Worm (Caenorhabditis elegans) whole organism, L2 larva: Measurements from ENCODE around the gene ubxn-6.

Experiments used
- C34F6.9 ChIP-seq: fragments of 150-350 bp; optimal IDR thresholded peaks from 2 replicates; lab custom pipeline; 2014; ENCODE audit warnings: missing biosample characterization, missing genetic modification characterization
- F13H6.1 ChIP-seq: sonication (generic microtip); optimal IDR thresholded peaks from 2 replicates; lab custom pipeline; 2016; ENCODE audit warnings: missing genetic modification characterization, missing compliant biosample characterization
- R02D3.7 ChIP-seq: fragments of 150-350 bp; optimal IDR thresholded peaks from 2 replicates; lab custom pipeline; 2014; ENCODE audit warnings: missing biosample characterization, missing genetic modification characterization
- Y55F3AM.14 ChIP-seq: fragments of 200-800 bp; sonication (Bioruptor generic); optimal IDR thresholded peaks from 2 replicates; lab custom pipeline; 2018; ENCODE audit warnings: mild to moderate bottlenecking, missing genetic modification characterization, missing compliant biosample characterization
- ZK546.5 ChIP-seq: sonication (generic microtip); optimal IDR thresholded peaks from 2 replicates; lab custom pipeline; 2017; ENCODE audit warnings: missing biosample characterization, missing genetic modification characterization
- alr-1 ChIP-seq: fragments of 150-350 bp; optimal IDR thresholded peaks from 2 replicates; lab custom pipeline; 2014; ENCODE audit warnings: missing biosample characterization, missing genetic modification characterization
- aly-2 ChIP-seq: fragments of 150-350 bp; optimal IDR thresholded peaks from 2 replicates; lab custom pipeline; 2014; ENCODE audit warnings: missing biosample characterization, missing genetic modification characterization
- ama-1 ChIP-seq: fragments of 150-350 bp; optimal IDR thresholded peaks from 2 replicates; lab custom pipeline; 2018; ENCODE audit warnings: inconsistent platforms
- blmp-1 ChIP-seq: sonication (generic microtip); optimal IDR thresholded peaks from 2 replicates; lab custom pipeline; 2017; ENCODE audit warnings: missing genetic modification characterization, mild to moderate bottlenecking, missing compliant biosample characterization, antibody characterized with exemption, moderate library complexity; ENCODE audit not compliant: insufficient read depth
- ceh-16 ChIP-seq: fragments of 150-350 bp; optimal IDR thresholded peaks from 2 replicates; lab custom pipeline; 2014; ENCODE audit warnings: missing biosample characterization, missing genetic modification characterization
- ceh-82 ChIP-seq: fragments of 150-350 bp; optimal IDR thresholded peaks from 2 replicates; lab custom pipeline; 2014; ENCODE audit warnings: missing biosample characterization, missing genetic modification characterization
- crh-2 ChIP-seq: sonication (generic microtip); optimal IDR thresholded peaks from 2 replicates; lab custom pipeline; 2017; ENCODE audit warnings: missing biosample characterization, missing genetic modification characterization
- dmd-4 ChIP-seq: sonication (generic microtip); optimal IDR thresholded peaks from 2 replicates; lab custom pipeline; 2017; ENCODE audit warnings: missing biosample characterization, missing genetic modification characterization
- egl-27 ChIP-seq: sonication (generic microtip); optimal IDR thresholded peaks from 3 replicates; lab custom pipeline; 2017; ENCODE audit warnings: missing biosample characterization, missing genetic modification reagents, missing genetic modification characterization
- elt-1 ChIP-seq: fragments of 150-350 bp; optimal IDR thresholded peaks from 2 replicates; lab custom pipeline; 2014; ENCODE audit warnings: missing biosample characterization, missing genetic modification characterization
- elt-3 ChIP-seq: sonication (generic microtip); optimal IDR thresholded peaks from 2 replicates; lab custom pipeline; 2017; ENCODE audit warnings: missing biosample characterization, missing genetic modification characterization
- fos-1 ChIP-seq: fragments of 150-350 bp; optimal IDR thresholded peaks from 2 replicates; lab custom pipeline; 2014; ENCODE audit warnings: missing biosample characterization, missing genetic modification characterization
- gmeb-1 ChIP-seq: fragments of 150-350 bp; optimal IDR thresholded peaks from 2 replicates; lab custom pipeline; 2014; ENCODE audit warnings: missing biosample characterization, missing genetic modification characterization
- lin-11 ChIP-seq: fragments of 150-350 bp; sonication (generic microtip); optimal IDR thresholded peaks from 2 replicates; lab custom pipeline; 2014; ENCODE audit warnings: missing biosample characterization, missing genetic modification characterization, inconsistent platforms, mixed read lengths
- lin-13 ChIP-seq: fragments of 150-350 bp; optimal IDR thresholded peaks from 2 replicates; lab custom pipeline; 2014; ENCODE audit warnings: missing biosample characterization, missing genetic modification reagents, missing genetic modification characterization
- lin-39 ChIP-seq: fragments of 150-350 bp; optimal IDR thresholded peaks from 2 replicates; lab custom pipeline; 2014; ENCODE audit warnings: missing biosample characterization, missing genetic modification reagents, missing genetic modification characterization
- lsy-2 ChIP-seq, 2 experiments: fragments of 150-350 bp in 1 of 2; sonication (generic microtip) in 1 of 2; optimal IDR thresholded peaks; 2 replicates each; lab custom pipeline; 2014 to 2017; ENCODE audit warnings: missing biosample characterization in 2 of 2, missing genetic modification characterization in 2 of 2
- mab-5 ChIP-seq: fragments of 150-350 bp; optimal IDR thresholded peaks from 2 replicates; lab custom pipeline; 2014; ENCODE audit warnings: missing biosample characterization, missing genetic modification characterization
- mbf-1 ChIP-seq: sonication (generic microtip); optimal IDR thresholded peaks from 2 replicates; lab custom pipeline; 2017; ENCODE audit warnings: missing biosample characterization, missing genetic modification characterization
- mdl-1 ChIP-seq, 2 experiments: fragments of 150-350 bp in 1 of 2; sonication (generic microtip) in 1 of 2; optimal IDR thresholded peaks; 2 replicates each; lab custom pipeline; 2017; ENCODE audit warnings: missing biosample characterization in 2 of 2, missing genetic modification characterization in 2 of 2
- nhr-10 ChIP-seq: sonication (generic microtip); optimal IDR thresholded peaks from 2 replicates; lab custom pipeline; 2017; ENCODE audit warnings: missing biosample characterization, missing genetic modification characterization
- nhr-11 ChIP-seq: fragments of 150-350 bp; optimal IDR thresholded peaks from 2 replicates; lab custom pipeline; 2014; ENCODE audit warnings: missing biosample characterization, missing genetic modification characterization
- nhr-12 ChIP-seq: fragments of 150-350 bp; optimal IDR thresholded peaks from 2 replicates; lab custom pipeline; 2014; ENCODE audit warnings: missing biosample characterization, missing genetic modification characterization
- nhr-129 ChIP-seq: fragments of 150-350 bp; optimal IDR thresholded peaks from 2 replicates; lab custom pipeline; 2014; ENCODE audit warnings: missing biosample characterization, missing genetic modification characterization
- nhr-21 ChIP-seq: fragments of 150-350 bp; optimal IDR thresholded peaks from 2 replicates; lab custom pipeline; 2014; ENCODE audit warnings: missing biosample characterization, missing genetic modification characterization
- nhr-23 ChIP-seq: fragments of 150-350 bp; optimal IDR thresholded peaks from 2 replicates; lab custom pipeline; 2014; ENCODE audit warnings: missing biosample characterization, missing genetic modification reagents, missing genetic modification characterization
- nhr-237 ChIP-seq: fragments of 150-350 bp; optimal IDR thresholded peaks from 2 replicates; lab custom pipeline; 2014; ENCODE audit warnings: missing biosample characterization, missing genetic modification characterization
- nhr-25 ChIP-seq: fragments of 150-350 bp; sonication (generic microtip); optimal IDR thresholded peaks from 3 replicates; lab custom pipeline; 2014; ENCODE audit warnings: missing biosample characterization, missing genetic modification characterization
- nhr-6 ChIP-seq: fragments of 150-350 bp; optimal IDR thresholded peaks from 2 replicates; lab custom pipeline; 2014; ENCODE audit warnings: missing biosample characterization, missing genetic modification characterization
- nhr-77 ChIP-seq: fragments of 150-350 bp; optimal IDR thresholded peaks from 2 replicates; lab custom pipeline; 2014; ENCODE audit warnings: missing biosample characterization, missing genetic modification characterization
- peb-1 ChIP-seq: fragments of 150-350 bp; optimal IDR thresholded peaks from 2 replicates; lab custom pipeline; 2014; ENCODE audit warnings: missing biosample characterization, missing genetic modification characterization
- sem-4 ChIP-seq: fragments of 150-350 bp; optimal IDR thresholded peaks from 2 replicates; lab custom pipeline; 2014; ENCODE audit warnings: missing biosample characterization, missing genetic modification reagents, missing genetic modification characterization
- skn-1 ChIP-seq: sonication (generic microtip); optimal IDR thresholded peaks from 2 replicates; lab custom pipeline; 2017; ENCODE audit warnings: missing biosample characterization, missing genetic modification characterization
- sma-3 ChIP-seq: sonication (generic microtip); optimal IDR thresholded peaks from 2 replicates; lab custom pipeline; 2016; ENCODE audit warnings: missing genetic modification reagents, missing genetic modification characterization, missing compliant biosample characterization
- sma-9 ChIP-seq, 2 experiments: fragments of 150-350 bp in 1 of 2; sonication (generic microtip) in 1 of 2; optimal IDR thresholded peaks; 2 replicates each; lab custom pipeline; 2014 to 2016; ENCODE audit warnings: missing genetic modification characterization in 2 of 2, mild to moderate bottlenecking in 1 of 2, missing biosample characterization in 1 of 2, missing compliant biosample characterization in 1 of 2, missing genetic modification reagents in 1 of 2, moderate library complexity in 1 of 2
- snpc-4 ChIP-seq: fragments of 150-350 bp; optimal IDR thresholded peaks from 2 replicates; lab custom pipeline; 2014; ENCODE audit warnings: missing biosample characterization, missing genetic modification characterization
- unc-39 ChIP-seq: fragments of 150-350 bp; optimal IDR thresholded peaks from 2 replicates; lab custom pipeline; 2014; ENCODE audit warnings: missing biosample characterization, missing genetic modification characterization
- unc-55 ChIP-seq: fragments of 150-350 bp; sonication (generic microtip); optimal IDR thresholded peaks from 3 replicates; lab custom pipeline; 2014; ENCODE audit warnings: missing biosample characterization, missing genetic modification reagents, missing genetic modification characterization
- unc-62 ChIP-seq: fragments of 150-350 bp; optimal IDR thresholded peaks from 2 replicates; lab custom pipeline; 2014; ENCODE audit warnings: missing biosample characterization, missing genetic modification reagents, missing genetic modification characterization
- zag-1 ChIP-seq: fragments of 150-350 bp; optimal IDR thresholded peaks from 2 replicates; lab custom pipeline; 2014; ENCODE audit warnings: missing biosample characterization, missing genetic modification characterization
- ztf-1 ChIP-seq: fragments of 200-800 bp; sonication (Bioruptor generic); conservative IDR thresholded peaks from 2 replicates; pipeline ENCODE4 v1.3.6; 2022; ENCODE audit warnings: missing genetic modification characterization, missing compliant biosample characterization
- ztf-11 ChIP-seq: sonication (generic microtip); optimal IDR thresholded peaks from 2 replicates; lab custom pipeline; 2017; ENCODE audit warnings: missing biosample characterization, missing genetic modification characterization
- ztf-4 ChIP-seq: fragments of 150-350 bp; optimal IDR thresholded peaks from 2 replicates; lab custom pipeline; 2014; ENCODE audit warnings: missing biosample characterization, missing genetic modification characterization

Gene ubxn-6

ce11 chrIV:4799114-4799513 is 10.2 kb downstream of the ubxn-6 start, which contains the start of gene eor-1:
Gene eor-1 (minus strand): TSS chrIV:4799178.
- no peak for TF ChIP-seq egl-27 (tag; lab: Kevin White, UChicago)
- TF ChIP-seq blmp-1 (tag; lab: Kevin White, UChicago), result no peak
- TF ChIP-seq nhr-12 (tag; lab: Kevin White, UChicago), result no peak
- TF ChIP-seq sem-4, result no peak
- TF ChIP-seq unc-39, result no peak
- no peak for TF ChIP-seq mbf-1 (tag; lab: Kevin White, UChicago)
- TF ChIP-seq ztf-1 (GFP tag; lab: Robert Waterston, UW), result no peak
- TF ChIP-seq nhr-129 (tag; lab: Kevin White, UChicago), result no peak
- TF ChIP-seq lin-11, result no peak
- TF ChIP-seq lin-13 (GFP tag; lab: Kevin White, UChicago), result peak; percentile 48
- no peak for TF ChIP-seq nhr-10 (tag; lab: Kevin White, UChicago)
- TF ChIP-seq nhr-23 (tag; lab: Kevin White, UChicago), result no peak
- no peak for TF ChIP-seq mdl-1 (tag; optimal IDR thresholded peaks at IDR 0.05; lab: Kevin White, UChicago)
- peak; percentile 72 for TF ChIP-seq unc-55 (GFP tag; lab: Kevin White, UChicago)
- no peak for TF ChIP-seq nhr-237 (tag; lab: Kevin White, UChicago)
- TF ChIP-seq nhr-11 (tag; lab: Kevin White, UChicago), result no peak
- no peak for TF ChIP-seq unc-62 (GFP tag; lab: Kevin White, UChicago)
- no peak for TF ChIP-seq elt-1 (tag; lab: Kevin White, UChicago)
- TF ChIP-seq C34F6.9 (tag; lab: Kevin White, UChicago), result peak; percentile 75
- TF ChIP-seq nhr-21, result no peak
- TF ChIP-seq gmeb-1 (tag; lab: Kevin White, UChicago), result peak; percentile 3
- TF ChIP-seq ztf-4 (tag; lab: Kevin White, UChicago), result no peak
- TF ChIP-seq Y55F3AM.14, result no peak
- no peak for TF ChIP-seq peb-1 (tag; lab: Kevin White, UChicago)
- no peak for TF ChIP-seq lin-39 (tag; lab: Kevin White, UChicago)
- no peak for TF ChIP-seq zag-1 (tag; lab: Kevin White, UChicago)
- TF ChIP-seq fos-1, result no peak
- TF ChIP-seq crh-2 (tag; lab: Kevin White, UChicago), result peak; percentile 11
- TF ChIP-seq nhr-77, result no peak
- TF ChIP-seq nhr-25 (tag; lab: Kevin White, UChicago), result no peak
- no peak for TF ChIP-seq ztf-11
- TF ChIP-seq ama-1 (lab: Kevin White, UChicago), result no peak
- TF ChIP-seq ceh-82 (tag; lab: Kevin White, UChicago), result no peak
- no peak for TF ChIP-seq aly-2 (tag; lab: Kevin White, UChicago)
- no peak for TF ChIP-seq nhr-6 (tag; lab: Kevin White, UChicago)
- no peak for TF ChIP-seq skn-1 (tag; lab: Kevin White, UChicago)
- no peak for TF ChIP-seq alr-1 (tag; lab: Kevin White, UChicago)
- no peak for TF ChIP-seq elt-3 (tag; lab: Kevin White, UChicago)
- TF ChIP-seq R02D3.7 (tag; lab: Kevin White, UChicago), result no peak
- TF ChIP-seq snpc-4, result no peak
- TF ChIP-seq mab-5 (tag; lab: Kevin White, UChicago), result no peak
- no peak for TF ChIP-seq dmd-4 (tag; lab: Kevin White, UChicago)
- TF ChIP-seq sma-3 (GFP tag; lab: Kevin White, UChicago), result peak; percentile 25
- peak; percentile 37 to 80 for TF ChIP-seq lsy-2 (tag; optimal IDR thresholded peaks at IDR 0.05; lab: Kevin White, UChicago)
- TF ChIP-seq ceh-16 (tag; lab: Kevin White, UChicago), result no peak
- TF ChIP-seq ZK546.5, result no peak
- TF ChIP-seq sma-9 (GFP tag; optimal IDR thresholded peaks at IDR 0.05; lab: Kevin White, UChicago), result no peak
- no peak for TF ChIP-seq sma-9 (tag; optimal IDR thresholded peaks at IDR 0.05; lab: Kevin White, UChicago)
- no peak for TF ChIP-seq F13H6.1 (tag; lab: Kevin White, UChicago)
